Worm (Caenorhabditis elegans): Measurements from ENCODE around the gene egrh-3.

The egrh-3 gene

DNA sequence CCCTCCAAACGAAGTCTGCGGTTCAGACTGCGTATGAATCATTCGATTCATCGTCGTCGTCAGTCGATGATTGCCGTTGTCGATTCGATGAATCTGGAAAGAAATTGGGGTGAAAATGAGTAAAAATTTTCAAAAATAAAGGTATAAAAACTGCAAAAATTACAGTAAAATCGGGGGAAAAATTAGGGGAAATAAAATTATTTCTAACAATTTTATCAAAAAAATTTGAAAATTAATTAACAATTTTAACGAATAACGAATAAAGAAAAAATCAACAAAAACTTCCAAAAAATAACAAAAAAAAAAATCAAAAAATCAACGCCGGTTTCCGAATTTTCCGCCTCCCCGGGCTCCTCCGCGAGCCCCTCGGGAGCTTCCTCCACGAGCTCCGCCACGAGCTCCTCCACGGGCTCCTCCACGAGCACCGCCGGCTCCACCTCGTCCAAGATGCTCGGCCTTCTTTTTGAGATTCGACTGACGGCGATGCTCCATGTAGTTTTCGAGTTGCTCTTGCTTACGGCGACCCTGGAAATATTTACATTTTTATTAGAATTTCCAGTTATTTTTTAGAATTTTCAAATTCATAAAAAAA lies at the start of gene egrh-3:
Gene egrh-3 (minus strand): TSS at position 51 of the 592 bp plus-strand sequence.
- TF ChIP-seq egrh-3 (GFP tag; IDR thresholded peaks at IDR 0.05), result peak; percentile 94
- TF ChIP-seq nfya-1 (tag; optimal IDR thresholded peaks at IDR 0.05; ENCODE audit: borderline replicate concordance, insufficient read depth), result no peak

DNA sequence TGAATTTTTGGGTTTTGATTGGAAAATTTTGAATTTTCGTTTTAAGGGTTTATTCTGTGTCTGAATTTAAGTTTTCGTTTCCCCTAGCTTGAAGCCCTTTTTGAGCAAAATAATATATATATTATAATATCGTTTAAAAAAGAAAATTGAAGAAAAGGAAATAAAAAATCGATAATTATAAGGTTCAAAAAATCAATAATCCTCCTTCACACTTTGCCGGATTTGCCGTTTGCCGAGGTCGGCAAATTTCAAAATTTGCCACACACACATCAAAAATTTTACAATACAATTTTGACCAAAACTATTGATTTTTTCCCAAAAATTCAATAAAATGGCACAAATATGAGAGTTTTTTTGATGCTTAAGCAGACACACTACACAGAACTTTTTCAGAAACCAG lies 48.0 kb upstream of the egrh-3 start:
- TF ChIP-seq K12H6.12 (tag; optimal IDR thresholded peaks at IDR 0.05) (no peak), ztf-28 (GFP tag; IDR thresholded peaks at IDR 0.05) (no peak), ztf-18 (tag; optimal IDR thresholded peaks at IDR 0.05) (no peak), C17E4.6 (GFP tag; IDR thresholded peaks at IDR 0.05) (no peak), nhr-90 (tag; optimal IDR thresholded peaks at IDR 0.05) (no peak), nhr-27 (tag; optimal IDR thresholded peaks at IDR 0.05) (no peak), madf-8 (GFP tag; conservative IDR thresholded peaks at IDR 0.05) (no peak), B0261.1 (tag; optimal IDR thresholded peaks at IDR 0.05) (no peak), F33H1.4 (GFP tag; IDR thresholded peaks at IDR 0.05) (no peak), ama-1 (optimal IDR thresholded peaks at IDR 0.05) (no peak), ama-1 (GFP tag; optimal IDR thresholded peaks at IDR 0.05) (no peak), D2030.7 (GFP tag; IDR thresholded peaks at IDR 0.05) (no peak)

ce11 chrIV:2734675-2735074 lies 46.1 kb upstream of the egrh-3 start:
- TF ChIP-seq Y79H2A.3 (GFP tag; conservative IDR thresholded peaks at IDR 0.05) (no peak), F52B5.7 (tag; optimal IDR thresholded peaks at IDR 0.05) (no peak), bed-1 (GFP tag; IDR thresholded peaks at IDR 0.05) (no peak), nhr-80 (tag; optimal IDR thresholded peaks at IDR 0.05) (no peak), Y56A3A.18 (GFP tag; IDR thresholded peaks at IDR 0.05) (no peak), attf-3 (GFP tag; conservative IDR thresholded peaks at IDR 0.05) (no peak), gei-17 (GFP tag; optimal IDR thresholded peaks at IDR 0.05) (no peak), somi-1 (GFP tag; optimal IDR thresholded peaks at IDR 0.05) (no peak), egl-44 (GFP tag; IDR thresholded peaks at IDR 0.05) (no peak), xnd-1 (tag; optimal IDR thresholded peaks at IDR 0.05) (no peak), F55B11.4 (tag; optimal IDR thresholded peaks at IDR 0.05; ENCODE audit: borderline replicate concordance, insufficient read depth) (no peak), athp-1 (tag; optimal IDR thresholded peaks at IDR 0.05) (no peak), cebp-1 (GFP tag; IDR thresholded peaks at IDR 0.05) (no peak), cebp-1 (tag; optimal IDR thresholded peaks at IDR 0.05) (no peak), D2030.7 (GFP tag; IDR thresholded peaks at IDR 0.05) (no peak), ztf-22 (GFP tag; optimal IDR thresholded peaks at IDR 0.05) (no peak), lsy-27 (tag; optimal IDR thresholded peaks at IDR 0.05; ENCODE audit: borderline replicate concordance, insufficient read depth) (no peak), ztf-26 (tag; optimal IDR thresholded peaks at IDR 0.05) (no peak)

ce11 chrIV:2729957-2730356 lies 41.4 kb upstream of the egrh-3 start, which contains the start of gene Y94H6A.2:
TSS of gene Y94H6A.2 (plus strand) at chrIV:2730292.
- TF ChIP-seq let-607 (tag; optimal IDR thresholded peaks at IDR 0.05), result no peak
- peak; percentile 67 for TF ChIP-seq nhr-80 (tag; optimal IDR thresholded peaks at IDR 0.05)

DNA sequence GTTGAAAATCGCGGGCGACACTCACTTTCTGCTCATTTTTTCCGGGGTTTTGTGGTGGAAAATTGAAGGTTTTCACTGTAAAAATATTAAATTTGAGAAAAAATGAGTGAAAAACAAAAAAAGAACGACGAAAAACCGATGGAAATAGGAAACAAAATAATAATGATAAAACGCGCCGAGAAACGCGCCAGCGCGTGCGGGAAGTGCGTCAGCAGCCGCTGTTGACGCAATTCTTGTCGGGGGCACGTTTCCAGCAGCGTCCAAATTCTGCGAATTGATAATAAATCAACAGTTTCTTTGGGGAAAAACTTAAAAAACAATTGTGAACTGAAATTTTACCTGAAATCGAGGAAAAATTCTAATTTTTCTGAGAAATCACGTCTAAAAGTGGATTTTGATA lies 37.2 kb upstream of the egrh-3 start, which contains the start of gene ubxn-2:
Gene ubxn-2 (minus strand): TSS at position 36 of the 400 bp plus-strand sequence.
- TF ChIP-seq efl-1 (GFP tag; optimal IDR thresholded peaks at IDR 0.05), result peak; percentile 31
- no peak for TF ChIP-seq akir-1 (GFP tag; optimal IDR thresholded peaks at IDR 0.05)
- no peak for TF ChIP-seq ceh-100 (GFP tag; IDR thresholded peaks at IDR 0.05)
- TF ChIP-seq K11D2.4 (GFP tag; IDR thresholded peaks at IDR 0.05), result peak; percentile 71
- peak; percentile 65 for TF ChIP-seq F33H1.4 (GFP tag; IDR thresholded peaks at IDR 0.05)
- TF ChIP-seq B0336.3 (GFP tag; IDR thresholded peaks at IDR 0.05), result peak; percentile 73
- no peak for TF ChIP-seq snpc-4 (GFP tag; optimal IDR thresholded peaks at IDR 0.05)
- TF ChIP-seq snpc-4 (tag; optimal IDR thresholded peaks at IDR 0.05), result peak in 2 of 4 experiments; percentile 34 to 49
- TF ChIP-seq ekl-4 (GFP tag; IDR thresholded peaks at IDR 0.05), result peak; percentile 29; the same call in 1 of the 2 replicates
- peak; percentile 91 for TF ChIP-seq Y53G8AR.9 (GFP tag; conservative IDR thresholded peaks at IDR 0.05)
- TF ChIP-seq F23B12.7 (tag; optimal IDR thresholded peaks at IDR 0.05; ENCODE audit: insufficient read depth), result peak; percentile 35
- TF ChIP-seq pha-4 (tag; optimal IDR thresholded peaks at IDR 0.05), result no peak
- TF ChIP-seq F52B5.7 (tag; optimal IDR thresholded peaks at IDR 0.05), result no peak

Measured in whole organism, young adult.